Fruit fly (Drosophila melanogaster) whole organism, embryonic: ENCODE measurements around the gene CG17207.

Experiments used
- Awh ChIP-seq: fragments of 200-800 bp; sonication (Bioruptor generic); IDR thresholded peaks from 2 replicates; pipeline ENCODE4, ENCODE4 v1.3.6; 2022; ENCODE audit warnings: missing biosample characterization, missing genetic modification characterization
- C15 ChIP-seq: fragments of 200-800 bp; sonication (Bioruptor generic); IDR thresholded peaks from 3 replicates; pipeline ENCODE4 v1.3.6; 2022; ENCODE audit warnings: missing biosample characterization, missing genetic modification characterization
- CG1024 ChIP-seq: fragments of 200-800 bp; sonication (Bioruptor generic); IDR thresholded peaks from 2 replicates; pipeline ENCODE4 v1.3.6; 2022; ENCODE audit warnings: missing biosample characterization, missing genetic modification characterization
- CG10959 ChIP-seq: fragments of 200-800 bp; sonication (Bioruptor generic); IDR thresholded peaks from 2 replicates; pipeline ENCODE4 v1.3.6; 2022; ENCODE audit warnings: missing biosample characterization, missing genetic modification characterization
- CG11723 ChIP-seq: fragments of 200-800 bp; sonication (Bioruptor generic); optimal IDR thresholded peaks from 2 replicates; lab custom pipeline; 2017; ENCODE audit warnings: missing biosample characterization, mild to moderate bottlenecking, missing genetic modification characterization
- CG12071 ChIP-seq: fragments of 200-800 bp; sonication (Bioruptor generic); optimal IDR thresholded peaks from 3 replicates; lab custom pipeline; 2018; ENCODE audit warnings: missing biosample characterization, mild to moderate bottlenecking, missing genetic modification characterization
- CG12219 ChIP-seq: fragments of 200-800 bp; sonication (Bioruptor generic); optimal IDR thresholded peaks from 3 replicates; lab custom pipeline; 2018; ENCODE audit warnings: missing biosample characterization, mild to moderate bottlenecking, missing genetic modification characterization
- CG12236 ChIP-seq: fragments of 200-800 bp; sonication (Bioruptor generic); optimal IDR thresholded peaks from 2 replicates; lab custom pipeline; 2016; ENCODE audit warnings: missing biosample characterization, missing genetic modification characterization
- CG12769 ChIP-seq: fragments of 200-800 bp; sonication (Bioruptor generic); optimal IDR thresholded peaks from 2 replicates; lab custom pipeline; 2019; ENCODE audit warnings: missing biosample characterization, mild to moderate bottlenecking, missing genetic modification characterization, moderate library complexity
- CG16813 ChIP-seq: fragments of 200-800 bp; sonication (Bioruptor generic); IDR thresholded peaks from 3 replicates; pipeline ENCODE4 v1.3.6; 2022; ENCODE audit warnings: missing biosample characterization, missing genetic modification characterization; ENCODE audit not compliant: partially characterized antibody
- CG17568 ChIP-seq: fragments of 200-800 bp; sonication (Bioruptor generic); optimal IDR thresholded peaks from 2 replicates; lab custom pipeline; 2018; ENCODE audit warnings: missing biosample characterization, mild to moderate bottlenecking, missing genetic modification characterization, moderate library complexity
- CG18011 ChIP-seq: fragments of 200-800 bp; sonication (Bioruptor generic); optimal IDR thresholded peaks from 2 replicates; lab custom pipeline; 2017; ENCODE audit warnings: missing biosample characterization, missing genetic modification characterization, mild to moderate bottlenecking, moderate library complexity, missing genotype
- CG31388 ChIP-seq: fragments of 200-800 bp; sonication (Bioruptor generic); optimal IDR thresholded peaks from 2 replicates; lab custom pipeline; 2016; ENCODE audit warnings: missing biosample characterization, missing genetic modification characterization
- CG3995 ChIP-seq: fragments of 200-800 bp; sonication (Bioruptor generic); optimal IDR thresholded peaks from 3 replicates; lab custom pipeline; 2016; ENCODE audit warnings: missing biosample characterization, missing genetic modification characterization
- CG4404 ChIP-seq: fragments of 200-800 bp; sonication (Bioruptor generic); IDR thresholded peaks from 2 replicates; pipeline ENCODE4 v1.3.6; 2022; ENCODE audit warnings: missing biosample characterization, missing genetic modification characterization
- CG5953 ChIP-seq: fragments of 200-800 bp; sonication (Bioruptor generic); IDR thresholded peaks from 2 replicates; pipeline ENCODE4 v1.3.6; 2022; ENCODE audit warnings: missing biosample characterization, missing genetic modification characterization
- CG7556 ChIP-seq: fragments of 200-800 bp; sonication (Bioruptor generic); optimal IDR thresholded peaks from 2 replicates; lab custom pipeline; 2017; ENCODE audit warnings: missing biosample characterization, mild to moderate bottlenecking, missing genetic modification characterization
- CG7745 ChIP-seq: fragments of 200-800 bp; sonication (Bioruptor generic); optimal IDR thresholded peaks from 2 replicates; lab custom pipeline; 2018; ENCODE audit warnings: missing biosample characterization, mild to moderate bottlenecking, missing genetic modification characterization, moderate library complexity
- CG8281 ChIP-seq: fragments of 200-800 bp; sonication (Bioruptor generic); optimal IDR thresholded peaks from 2 replicates; lab custom pipeline; 2018; ENCODE audit warnings: missing biosample characterization, mild to moderate bottlenecking, missing genetic modification characterization, moderate library complexity
- Dll ChIP-seq: fragments of 200-800 bp; sonication (Bioruptor generic); IDR thresholded peaks from 4 replicates; pipeline ENCODE4 v1.3.6; 2022; ENCODE audit warnings: missing biosample characterization, missing genetic modification characterization; ENCODE audit not compliant: partially characterized antibody
- Ets97D ChIP-seq: fragments of 200-800 bp; sonication (Bioruptor generic); optimal IDR thresholded peaks from 3 replicates; lab custom pipeline; 2016; ENCODE audit warnings: missing biosample characterization, missing genetic modification characterization
- Oaz ChIP-seq: fragments of 200-800 bp; sonication (Bioruptor generic); IDR thresholded peaks from 2 replicates; pipeline ENCODE4 v1.3.6; 2022; ENCODE audit warnings: missing biosample characterization, missing genetic modification characterization
- PHDP ChIP-seq: fragments of 200-800 bp; sonication (Bioruptor generic); optimal IDR thresholded peaks from 3 replicates; lab custom pipeline; 2018; ENCODE audit warnings: missing biosample characterization, mild to moderate bottlenecking, missing genetic modification characterization, moderate library complexity
- Pdp1 ChIP-seq, 2 experiments: fragments of 200-800 bp; sonication (Bioruptor generic); optimal IDR thresholded peaks; 3 replicates each; lab custom pipeline; 2016; ENCODE audit warnings: missing biosample characterization in 2 of 2, missing genetic modification characterization in 2 of 2, mild to moderate bottlenecking in 1 of 2, moderate library complexity in 1 of 2
- Stat92E ChIP-seq, 3 experiments: fragments of >200 bp in 2 of 3; fragments of 200-800 bp in 1 of 3; sonication (Bioruptor generic) in 1 of 3; optimal IDR thresholded peaks; 2 replicates each; lab custom pipeline; 2017 to 2019; ENCODE audit warnings: missing biosample characterization in 3 of 3, missing genetic modification characterization in 3 of 3, mild to moderate bottlenecking in 1 of 3, moderate library complexity in 1 of 3
- TFAM ChIP-seq: fragments of 200-800 bp; sonication (Bioruptor generic); optimal IDR thresholded peaks from 2 replicates; lab custom pipeline; 2017; ENCODE audit warnings: missing biosample characterization, missing genetic modification characterization, inconsistent platforms
- Trl ChIP-seq, 3 experiments: fragments of >200 bp in 2 of 3; fragments of 200-800 bp in 1 of 3; sonication (Bioruptor generic) in 1 of 3; optimal IDR thresholded peaks; 2 replicates in 1 of 3; 3 replicates in 2 of 3; lab custom pipeline; 2016 to 2017; ENCODE audit warnings: missing biosample characterization in 1 of 3, missing genetic modification characterization in 1 of 3
- al ChIP-seq: fragments of 200-800 bp; sonication (Bioruptor generic); IDR thresholded peaks from 2 replicates; pipeline ENCODE4 v1.3.6; 2022; ENCODE audit warnings: missing biosample characterization, missing genetic modification characterization
- ap ChIP-seq: fragments of 200-800 bp; sonication (Bioruptor generic); IDR thresholded peaks from 2 replicates; pipeline ENCODE4 v1.3.6; 2022; ENCODE audit warnings: missing biosample characterization, missing genetic modification characterization
- bigmax ChIP-seq: fragments of 200-800 bp; sonication (Bioruptor generic); optimal IDR thresholded peaks from 2 replicates; lab custom pipeline; 2018; ENCODE audit warnings: missing biosample characterization, mild to moderate bottlenecking, missing genetic modification characterization
- cg ChIP-seq: fragments of 200-800 bp; sonication (Bioruptor generic); optimal IDR thresholded peaks from 3 replicates; lab custom pipeline; 2019; ENCODE audit warnings: missing biosample characterization, mild to moderate bottlenecking, missing genetic modification characterization, moderate library complexity
- disco-r ChIP-seq: fragments of 200-800 bp; sonication (Bioruptor generic); optimal IDR thresholded peaks from 2 replicates; lab custom pipeline; 2016; ENCODE audit warnings: missing biosample characterization, missing genetic modification characterization
- jumu ChIP-seq: fragments of 200-800 bp; sonication (Bioruptor generic); optimal IDR thresholded peaks from 3 replicates; lab custom pipeline; 2016; ENCODE audit warnings: missing biosample characterization, missing genetic modification characterization
- lab ChIP-seq: fragments of 200-800 bp; sonication (Bioruptor generic); optimal IDR thresholded peaks from 3 replicates; lab custom pipeline; 2017; ENCODE audit warnings: missing biosample characterization, missing genetic modification characterization, mild to moderate bottlenecking, moderate library complexity, missing genetic modification reagents
- mam ChIP-seq: fragments of 200-800 bp; sonication (Bioruptor generic); optimal IDR thresholded peaks from 3 replicates; lab custom pipeline; 2016; ENCODE audit warnings: missing biosample characterization, missing genetic modification characterization
- org-1 ChIP-seq: fragments of 200-800 bp; sonication (Bioruptor generic); optimal IDR thresholded peaks from 2 replicates; lab custom pipeline; 2017; ENCODE audit warnings: missing biosample characterization, missing genetic modification characterization
- p53 ChIP-seq: fragments of 200-800 bp; sonication (Bioruptor generic); optimal IDR thresholded peaks from 2 replicates; lab custom pipeline; 2016; ENCODE audit warnings: missing biosample characterization, missing genetic modification characterization
- pan ChIP-seq, 4 experiments: fragments of >200 bp in 3 of 4; fragments of 200-800 bp in 1 of 4; sonication (Bioruptor generic) in 1 of 4; optimal IDR thresholded peaks in 3 of 4; IDR thresholded peaks in 1 of 4; 2 replicates each; pipeline versions ENCODE4 v1.3.6 to Lab custom; 2017 to 2022; ENCODE audit warnings: missing biosample characterization in 2 of 4, missing genetic modification characterization in 2 of 4, mixed read lengths in 1 of 4
- pros ChIP-seq: fragments of 200-800 bp; sonication (Bioruptor generic); optimal IDR thresholded peaks from 3 replicates; lab custom pipeline; 2019; ENCODE audit warnings: missing biosample characterization, mild to moderate bottlenecking, missing genetic modification characterization, moderate library complexity
- sc ChIP-seq, 3 experiments: fragments of >200 bp in 2 of 3; fragments of 200-800 bp in 1 of 3; sonication (Bioruptor generic) in 1 of 3; optimal IDR thresholded peaks; 2 replicates in 2 of 3; 3 replicates in 1 of 3; lab custom pipeline; 2017; ENCODE audit warnings: mild to moderate bottlenecking in 1 of 3, missing biosample characterization in 1 of 3, missing genetic modification characterization in 1 of 3, missing genetic modification reagents in 1 of 3
- sens-2 ChIP-seq: fragments of 200-800 bp; sonication (Bioruptor generic); IDR thresholded peaks from 2 replicates; pipeline ENCODE4 v1.3.6; 2022; ENCODE audit warnings: missing biosample characterization, missing genetic modification characterization
- slbo ChIP-seq: fragments of 200-800 bp; sonication (Bioruptor generic); IDR thresholded peaks from 2 replicates; pipeline ENCODE4 v1.3.6; 2022; ENCODE audit warnings: missing biosample characterization, missing genetic modification characterization
- slp2 ChIP-seq: fragments of 200-800 bp; sonication (Bioruptor generic); optimal IDR thresholded peaks from 2 replicates; lab custom pipeline; 2016; ENCODE audit warnings: missing biosample characterization, missing genetic modification characterization
- so ChIP-seq: fragments of 200-800 bp; sonication (Bioruptor generic); IDR thresholded peaks from 3 replicates; pipeline ENCODE4 v1.3.6; 2022; ENCODE audit warnings: missing biosample characterization, missing genetic modification characterization
- sqz ChIP-seq: fragments of 200-800 bp; sonication (Bioruptor generic); optimal IDR thresholded peaks from 3 replicates; lab custom pipeline; 2018; ENCODE audit warnings: missing biosample characterization, mild to moderate bottlenecking, missing genetic modification characterization
- tx ChIP-seq: fragments of 200-800 bp; sonication (Bioruptor generic); optimal IDR thresholded peaks from 2 replicates; lab custom pipeline; 2016; ENCODE audit warnings: missing biosample characterization, missing genetic modification characterization
- unc-4 ChIP-seq: fragments of 200-800 bp; sonication (Bioruptor generic); IDR thresholded peaks from 2 replicates; pipeline ENCODE4 v1.3.6; 2022; ENCODE audit warnings: missing biosample characterization, missing genetic modification characterization; ENCODE audit not compliant: partially characterized antibody
- usp ChIP-seq: fragments of >200 bp; optimal IDR thresholded peaks from 2 replicates; lab custom pipeline; 2017; ENCODE audit warnings: missing biosample characterization, missing genetic modification characterization
- yki ChIP-seq: fragments of >200 bp; optimal IDR thresholded peaks from 3 replicates; lab custom pipeline; 2018
- zen ChIP-seq: fragments of 200-800 bp; sonication (Bioruptor generic); optimal IDR thresholded peaks from 3 replicates; lab custom pipeline; 2018; ENCODE audit warnings: missing biosample characterization, mild to moderate bottlenecking, missing genetic modification characterization, moderate library complexity

The CG17207 gene

DNA sequence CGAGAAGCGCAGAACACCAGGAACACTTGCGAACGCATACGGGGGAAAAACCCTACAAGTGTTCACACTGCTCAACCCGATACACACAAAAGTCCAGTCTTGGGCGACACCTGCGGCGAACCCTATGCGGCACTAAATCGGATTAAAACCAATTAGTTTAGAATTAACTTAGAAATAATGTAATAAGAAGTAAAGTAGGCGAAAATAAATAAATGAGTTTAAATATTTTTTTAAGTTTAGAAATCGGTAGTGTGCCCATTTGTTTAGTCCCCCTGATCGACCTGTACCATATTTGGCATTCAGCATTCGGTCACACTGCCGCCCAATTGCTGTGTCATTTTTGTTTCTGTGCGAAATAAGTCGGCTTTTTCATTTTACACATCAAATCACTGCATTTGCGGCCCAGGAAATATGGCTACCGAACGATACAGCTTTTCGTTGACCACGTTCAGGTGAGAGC, 7.9 kb downstream of the CG17207 start, which contains the start of gene Prosalpha2 (continued):
- no peak for TF ChIP-seq unc-4 (GFP tag; lab: Robert Waterston, UW)
- no peak for TF ChIP-seq lab (GFP tag; lab: Kevin White, UChicago)
- no peak; the same call in 2 of the 3 replicates for TF ChIP-seq CG16813 (GFP tag; lab: Robert Waterston, UW)
- no peak for TF ChIP-seq pros (GFP tag; lab: Kevin White, UChicago)
- TF ChIP-seq ap: no peak
- TF ChIP-seq CG12236 (GFP tag; lab: Kevin White, UChicago): no peak
- TF ChIP-seq CG31388: no peak
- TF ChIP-seq TFAM (GFP tag; lab: Kevin White, UChicago): no peak
- TF ChIP-seq CG4404 (GFP tag; lab: Robert Waterston, UW): no peak
- no peak for TF ChIP-seq C15 (GFP tag; lab: Robert Waterston, UW)
- no peak for TF ChIP-seq Oaz
- no peak for TF ChIP-seq Pdp1 (GFP tag; optimal IDR thresholded peaks at IDR 0.05; lab: Kevin White, UChicago)
- TF ChIP-seq zen: no peak
- no peak for TF ChIP-seq sens-2
- TF ChIP-seq disco-r (GFP tag; lab: Kevin White, UChicago): no peak
- no peak for TF ChIP-seq CG7556 (GFP tag; lab: Kevin White, UChicago)
- TF ChIP-seq pan (optimal IDR thresholded peaks at IDR 0.05; lab: Kevin White, UChicago): no peak
- no peak for TF ChIP-seq pan (GFP tag; optimal IDR thresholded peaks at IDR 0.05 in 1 of 2, IDR thresholded peaks at IDR 0.05 in 1 of 2)
- TF ChIP-seq org-1: no peak
- no peak for TF ChIP-seq sqz (GFP tag; lab: Kevin White, UChicago)
- TF ChIP-seq Dll (GFP tag; lab: Robert Waterston, UW): 0 out of 4 replicates have a peak, but pooled peaks have one; percentile 29
- no peak for TF ChIP-seq CG7745 (tag; lab: Kevin White, UChicago)
- TF ChIP-seq usp (GFP tag; lab: Kevin White, UChicago): no peak
- no peak for TF ChIP-seq sc (optimal IDR thresholded peaks at IDR 0.05; lab: Kevin White, UChicago)
- no peak for TF ChIP-seq sc (GFP tag; optimal IDR thresholded peaks at IDR 0.05; lab: Kevin White, UChicago)
- no peak for TF ChIP-seq CG1024 (GFP tag; lab: Robert Waterston, UW)
- TF ChIP-seq p53 (GFP tag; lab: Kevin White, UChicago): no peak
- TF ChIP-seq CG10959: no peak
- no peak for TF ChIP-seq CG5953
- peak; percentile 2 for TF ChIP-seq Ets97D (GFP tag; lab: Kevin White, UChicago)
- no peak for TF ChIP-seq CG3995 (GFP tag; lab: Kevin White, UChicago)
- TF ChIP-seq CG8281 (tag; lab: Kevin White, UChicago): no peak
- TF ChIP-seq PHDP (tag; lab: Kevin White, UChicago): no peak
- no peak for TF ChIP-seq CG12769 (tag; lab: Kevin White, UChicago)
- TF ChIP-seq Trl (optimal IDR thresholded peaks at IDR 0.05; lab: Kevin White, UChicago): no peak
- no peak for TF ChIP-seq Trl (GFP tag; optimal IDR thresholded peaks at IDR 0.05; lab: Kevin White, UChicago)
- no peak for TF ChIP-seq CG11723 (GFP tag; lab: Kevin White, UChicago)
- TF ChIP-seq tx (GFP tag; lab: Kevin White, UChicago): no peak
- TF ChIP-seq cg (GFP tag; lab: Kevin White, UChicago): no peak
- no peak for TF ChIP-seq slp2
- no peak for TF ChIP-seq CG12219 (GFP tag; lab: Kevin White, UChicago)
- TF ChIP-seq CG18011 (GFP tag; lab: Kevin White, UChicago): no peak
- no peak for TF ChIP-seq Awh
- no peak for TF ChIP-seq CG12071 (GFP tag; lab: Kevin White, UChicago)
- no peak for TF ChIP-seq bigmax (GFP tag; lab: Kevin White, UChicago)
- TF ChIP-seq CG17568 (GFP tag; lab: Kevin White, UChicago): no peak
- no peak for TF ChIP-seq al
- no peak for TF ChIP-seq jumu
- TF ChIP-seq so (GFP tag; lab: Robert Waterston, UW): no peak
- no peak for TF ChIP-seq yki
- TF ChIP-seq Stat92E (GFP tag; optimal IDR thresholded peaks at IDR 0.05; lab: Kevin White, UChicago): no peak
- peak; percentile 39 for TF ChIP-seq slbo (GFP tag; lab: Robert Waterston, UW)
- no peak for TF ChIP-seq mam (GFP tag; lab: Kevin White, UChicago)
